Worm (Caenorhabditis elegans): Measurements from ENCODE around the gene Y39B6A.37.

The Y39B6A.37 gene

DNA sequence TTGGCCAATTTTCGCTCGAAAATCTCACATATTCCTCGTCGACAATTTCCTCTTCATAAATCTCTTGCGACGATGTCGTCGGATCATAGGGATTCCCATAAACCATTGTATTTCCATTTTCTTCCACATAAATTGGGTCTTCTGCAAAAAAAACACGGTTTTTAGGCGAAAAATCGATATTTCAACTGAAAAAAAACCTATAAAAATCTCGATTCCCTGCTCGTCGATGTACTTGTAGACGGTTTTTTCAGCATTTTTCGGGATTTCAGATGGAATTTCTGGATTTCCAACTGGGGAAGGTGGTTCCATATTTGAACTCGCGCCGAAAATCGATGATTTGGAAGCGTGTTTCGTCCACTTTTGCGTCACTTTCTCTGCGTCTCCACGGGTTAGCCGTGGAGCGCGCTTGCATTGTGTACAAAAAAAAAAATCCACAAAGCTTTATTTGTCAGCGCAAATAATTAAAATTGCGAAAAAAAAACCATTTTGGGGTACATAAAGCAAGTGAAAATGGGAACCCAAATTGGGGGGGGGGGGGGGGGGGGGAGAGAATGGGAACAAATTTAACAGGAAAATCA lies 23.1 kb upstream of the Y39B6A.37 start, which contains the start of gene Y39B6A.43 (continued):
- TF ChIP-seq ztf-26 (tag; optimal IDR thresholded peaks at IDR 0.05) (peak; percentile 97), ets-4 (GFP tag; optimal IDR thresholded peaks at IDR 0.05) (peak; percentile 53), ztf-6 (GFP tag; IDR thresholded peaks at IDR 0.05) (peak; percentile 80; the same call in 1 of the 2 replicates), Y53G8AR.9 (GFP tag; conservative IDR thresholded peaks at IDR 0.05) (peak; percentile 99), sea-2 (GFP tag; IDR thresholded peaks at IDR 0.05) (peak; percentile 82; the same call in 1 of the 2 replicates), ztf-18 (tag; optimal IDR thresholded peaks at IDR 0.05) (peak; percentile 90), nfya-2 (GFP tag; IDR thresholded peaks at IDR 0.05) (0 out of 2 replicates have a peak, but pooled peaks have one; percentile 51), repo-1 (tag; optimal IDR thresholded peaks at IDR 0.05) (peak; percentile 94), bed-1 (GFP tag; IDR thresholded peaks at IDR 0.05) (0 out of 2 replicates have a peak, but pooled peaks have one; percentile 78), bed-2 (GFP tag; IDR thresholded peaks at IDR 0.05) (peak; percentile 77), unc-130 (GFP tag; optimal IDR thresholded peaks at IDR 0.05) (peak; percentile 83), lin-54 (GFP tag; optimal IDR thresholded peaks at IDR 0.05) (peak; percentile 99), hsf-1 (GFP tag; IDR thresholded peaks at IDR 0.05) (peak; percentile 86), hrde-1 (tag; optimal IDR thresholded peaks at IDR 0.05; ENCODE audit: borderline replicate concordance) (peak; percentile 84), ccch-3 (GFP tag; optimal IDR thresholded peaks at IDR 0.05) (no peak), snpc-3.4 (tag; optimal IDR thresholded peaks at IDR 0.05) (peak; percentile 94), ceh-100 (GFP tag; IDR thresholded peaks at IDR 0.05) (peak; percentile 87), attf-5 (GFP tag; optimal IDR thresholded peaks at IDR 0.05) (peak; percentile 99), nhr-80 (tag; optimal IDR thresholded peaks at IDR 0.05) (peak; percentile 67), die-1 (tag; optimal IDR thresholded peaks at IDR 0.05) (no peak), egl-18 (GFP tag; IDR thresholded peaks at IDR 0.05) (peak; percentile 93), egl-44 (GFP tag; IDR thresholded peaks at IDR 0.05) (peak; percentile 72; the same call in 1 of the 2 replicates), ztf-22 (GFP tag; optimal IDR thresholded peaks at IDR 0.05) (peak; percentile 84), ceh-58 (GFP tag; IDR thresholded peaks at IDR 0.05) (0 out of 2 replicates have a peak, but pooled peaks have one; percentile 37), ztf-25 (GFP tag; IDR thresholded peaks at IDR 0.05) (0 out of 2 replicates have a peak, but pooled peaks have one; percentile 70), attf-6 (GFP tag; IDR thresholded peaks at IDR 0.05) (peak; percentile 93), ZK185.1 (tag; optimal IDR thresholded peaks at IDR 0.05; ENCODE audit: poor library complexity, severe bottlenecking) (peak; percentile 96), lsy-27 (tag; optimal IDR thresholded peaks at IDR 0.05; ENCODE audit: borderline replicate concordance, insufficient read depth) (peak; percentile 22), madf-8 (GFP tag; conservative IDR thresholded peaks at IDR 0.05) (peak; percentile 88), hlh-12 (tag; optimal IDR thresholded peaks at IDR 0.05) (no peak), rpc-1 (optimal IDR thresholded peaks at IDR 0.05) (no peak), rpc-1 (tag; optimal IDR thresholded peaks at IDR 0.05) (peak; percentile 4), nhr-27 (tag; optimal IDR thresholded peaks at IDR 0.05) (no peak), snpc-4 (GFP tag; optimal IDR thresholded peaks at IDR 0.05) (peak; percentile 80), snpc-4 (tag; optimal IDR thresholded peaks at IDR 0.05) (peak; percentile 63 to 88 (median 84)), B0261.1 (tag; optimal IDR thresholded peaks at IDR 0.05) (peak; percentile 49), Y56A3A.18 (GFP tag; IDR thresholded peaks at IDR 0.05) (peak; percentile 94), let-607 (tag; optimal IDR thresholded peaks at IDR 0.05) (peak; percentile 82 to 87), Y95B8A.8 (GFP tag; IDR thresholded peaks at IDR 0.05) (peak; percentile 98), let-526 (GFP tag; IDR thresholded peaks at IDR 0.05) (peak; percentile 98), dpff-1 (tag; optimal IDR thresholded peaks at IDR 0.05) (peak; percentile 49), F55B11.4 (tag; optimal IDR thresholded peaks at IDR 0.05; ENCODE audit: borderline replicate concordance, insufficient read depth) (no peak), C17E4.6 (GFP tag; IDR thresholded peaks at IDR 0.05) (peak; percentile 94), dox-1 (GFP tag; IDR thresholded peaks at IDR 0.05) (peak; percentile 99), nfyb-1 (GFP tag; IDR thresholded peaks at IDR 0.05) (peak; percentile 97), C06A6.2 (GFP tag; conservative IDR thresholded peaks at IDR 0.05) (peak; percentile 92), mel-28 (tag; optimal IDR thresholded peaks at IDR 0.05; ENCODE audit: borderline replicate concordance) (peak; percentile 75)
